Worm (Caenorhabditis elegans): Measurements from ENCODE around the gene T21B6.3.

ce11 chrX:10916194-10916593, 32.6 kb downstream of the T21B6.3 start:
- TF ChIP-seq ama-1 (optimal IDR thresholded peaks at IDR 0.05) = no peak
- no peak for TF ChIP-seq pes-1 (GFP tag; IDR thresholded peaks at IDR 0.05)
- no peak for TF ChIP-seq ets-7 (tag; optimal IDR thresholded peaks at IDR 0.05)
- TF ChIP-seq B0310.2 (tag; optimal IDR thresholded peaks at IDR 0.05) = no peak

All from whole organism, early embryonic.